Worm (Caenorhabditis elegans) whole organism, L1 larva: ENCODE results near the gene flp-10.

ENCODE experiments used
- C16A3.4 ChIP-seq: fragments of 150-350 bp; optimal IDR thresholded peaks from 2 replicates; lab custom pipeline; 2014; ENCODE audit warnings: missing biosample characterization, missing genetic modification characterization
- F16B12.6 ChIP-seq: fragments of 150-350 bp; optimal IDR thresholded peaks from 2 replicates; lab custom pipeline; 2014; ENCODE audit warnings: missing biosample characterization, missing genetic modification characterization
- aha-1 ChIP-seq: fragments of 150-350 bp; optimal IDR thresholded peaks from 2 replicates; lab custom pipeline; 2014; ENCODE audit warnings: missing biosample characterization, missing genetic modification characterization
- ama-1 ChIP-seq: fragments of 150-350 bp; optimal IDR thresholded peaks from 2 replicates; lab custom pipeline; 2014
- blmp-1 ChIP-seq: fragments of 150-350 bp; optimal IDR thresholded peaks from 2 replicates; lab custom pipeline; 2014; ENCODE audit warnings: missing biosample characterization, missing genetic modification characterization
- ceh-82 ChIP-seq, 3 experiments: fragments of 150-350 bp in 1 of 3; sonication (generic microtip) in 2 of 3; optimal IDR thresholded peaks; 2 replicates each; lab custom pipeline; 2014 to 2017; ENCODE audit warnings: missing biosample characterization in 3 of 3, missing genetic modification characterization in 3 of 3
- ceh-90 ChIP-seq: sonication (generic microtip); optimal IDR thresholded peaks from 2 replicates; lab custom pipeline; 2016; ENCODE audit warnings: missing genetic modification characterization, missing compliant biosample characterization
- ces-1 ChIP-seq: fragments of 150-350 bp; optimal IDR thresholded peaks from 2 replicates; lab custom pipeline; 2014; ENCODE audit warnings: missing biosample characterization, missing genetic modification reagents, missing genetic modification characterization
- efl-1 ChIP-seq, 4 experiments: fragments of 150-350 bp; optimal IDR thresholded peaks in 3 of 4; peaks in 1 of 4; 1 replicate in 1 of 4; 2 replicates in 3 of 4; lab custom pipeline; 2014; ENCODE audit warnings: missing biosample characterization in 2 of 4, missing genetic modification characterization in 2 of 4, missing genetic modification reagents in 2 of 4
- elt-3 ChIP-seq, 6 experiments: fragments of 150-350 bp in 1 of 6; sonication (generic microtip); optimal IDR thresholded peaks; 2 replicates each; lab custom pipeline; 2017 to 2018; ENCODE audit warnings: missing biosample characterization in 6 of 6, missing genetic modification characterization in 6 of 6, inconsistent platforms in 1 of 6
- fkh-4 ChIP-seq: sonication (generic microtip); optimal IDR thresholded peaks from 2 replicates; lab custom pipeline; 2016; ENCODE audit warnings: missing compliant biosample characterization, missing genetic modification characterization, borderline replicate concordance
- fkh-8 ChIP-seq: sonication (generic microtip); optimal IDR thresholded peaks from 2 replicates; lab custom pipeline; 2016; ENCODE audit warnings: mild to moderate bottlenecking, missing genetic modification characterization, missing compliant biosample characterization
- grh-1 ChIP-seq: fragments of 200-800 bp; sonication (Bioruptor generic); IDR thresholded peaks from 2 replicates; pipeline ENCODE4 v1.3.6; 2022; ENCODE audit warnings: missing genetic modification reagents, missing genetic modification characterization, missing compliant biosample characterization
- hlh-4 ChIP-seq: sonication (generic microtip); optimal IDR thresholded peaks from 2 replicates; lab custom pipeline; 2016; ENCODE audit warnings: mild to moderate bottlenecking, missing genetic modification characterization, missing compliant biosample characterization
- hpl-2 ChIP-seq: fragments of 150-350 bp; optimal IDR thresholded peaks from 2 replicates; lab custom pipeline; 2014; ENCODE audit warnings: missing biosample characterization, missing genetic modification reagents, missing genetic modification characterization
- isw-1 ChIP-seq: fragments of 200-800 bp; sonication (Bioruptor generic); IDR thresholded peaks from 2 replicates; pipeline ENCODE4 v1.3.6; 2022; ENCODE audit warnings: missing genetic modification characterization, missing compliant biosample characterization
- lin-13 ChIP-seq: fragments of 150-350 bp; optimal IDR thresholded peaks from 2 replicates; lab custom pipeline; 2014; ENCODE audit warnings: missing biosample characterization, missing genetic modification reagents, missing genetic modification characterization
- lin-14 ChIP-seq: fragments of 200-800 bp; sonication (Bioruptor generic); optimal IDR thresholded peaks from 2 replicates; lab custom pipeline; 2018; ENCODE audit warnings: mild to moderate bottlenecking, missing genetic modification characterization, moderate library complexity, missing compliant biosample characterization
- lin-35 ChIP-seq, 2 experiments: fragments of 150-350 bp; optimal IDR thresholded peaks; 2 replicates each; lab custom pipeline; 2014; ENCODE audit warnings: missing biosample characterization in 2 of 2, missing genetic modification characterization in 2 of 2, missing genetic modification reagents in 2 of 2
- lsy-2 ChIP-seq, 2 experiments: fragments of 150-350 bp; optimal IDR thresholded peaks; 2 replicates each; lab custom pipeline; 2014; ENCODE audit warnings: missing biosample characterization in 2 of 2, missing genetic modification characterization in 2 of 2
- mdl-1 ChIP-seq, 2 experiments: fragments of 150-350 bp; optimal IDR thresholded peaks; 2 replicates each; lab custom pipeline; 2014 to 2017; ENCODE audit warnings: missing biosample characterization in 2 of 2, missing genetic modification characterization in 2 of 2, inconsistent platforms in 1 of 2
- mep-1 ChIP-seq: fragments of 150-350 bp; optimal IDR thresholded peaks from 2 replicates; lab custom pipeline; 2014; ENCODE audit warnings: missing biosample characterization, missing genetic modification characterization
- nhr-19 ChIP-seq: fragments of 200-800 bp; sonication (Bioruptor generic); conservative IDR thresholded peaks from 2 replicates; pipeline ENCODE4 v1.3.6; 2022; ENCODE audit warnings: missing genetic modification characterization, missing compliant biosample characterization
- nhr-20 ChIP-seq: sonication (generic microtip); optimal IDR thresholded peaks from 2 replicates; lab custom pipeline; 2016; ENCODE audit warnings: mild to moderate bottlenecking, missing genetic modification characterization, missing compliant biosample characterization
- nhr-71 ChIP-seq: sonication (generic microtip); optimal IDR thresholded peaks from 2 replicates; lab custom pipeline; 2016; ENCODE audit warnings: mild to moderate bottlenecking, missing genetic modification characterization, moderate library complexity, missing compliant biosample characterization
- nhr-85 ChIP-seq: sonication (generic microtip); peaks from one replicate; lab custom pipeline; 2016; ENCODE audit warnings: missing genetic modification characterization, inconsistent platforms, missing compliant biosample characterization
- nhr-90 ChIP-seq: sonication (generic microtip); optimal IDR thresholded peaks from 2 replicates; lab custom pipeline; 2016; ENCODE audit warnings: mild to moderate bottlenecking, missing genetic modification characterization, missing compliant biosample characterization; ENCODE audit not compliant: poor library complexity
- pag-3 ChIP-seq: sonication (generic microtip); optimal IDR thresholded peaks from 2 replicates; lab custom pipeline; 2017; ENCODE audit warnings: missing genetic modification characterization, mild to moderate bottlenecking, missing compliant biosample characterization, antibody characterized with exemption, borderline replicate concordance; ENCODE audit not compliant: insufficient read depth
- pax-3 ChIP-seq: fragments of 200-800 bp; sonication (Bioruptor generic); optimal IDR thresholded peaks from 2 replicates; lab custom pipeline; 2018; ENCODE audit warnings: mild to moderate bottlenecking, missing genetic modification characterization, moderate library complexity, missing compliant biosample characterization
- pqm-1 ChIP-seq: sonication (generic microtip); optimal IDR thresholded peaks from 3 replicates; lab custom pipeline; 2017; ENCODE audit warnings: missing biosample characterization, missing genetic modification characterization
- snu-23 ChIP-seq: sonication (generic microtip); optimal IDR thresholded peaks from 2 replicates; lab custom pipeline; 2016; ENCODE audit warnings: missing genetic modification characterization, missing compliant biosample characterization
- sptf-1 ChIP-seq: fragments of 150-350 bp; optimal IDR thresholded peaks from 2 replicates; lab custom pipeline; 2014; ENCODE audit warnings: missing biosample characterization, missing genetic modification characterization
- tlp-1 ChIP-seq: fragments of 150-350 bp; optimal IDR thresholded peaks from 2 replicates; lab custom pipeline; 2014; ENCODE audit warnings: missing biosample characterization, missing genetic modification characterization
- unc-62 ChIP-seq: fragments of 150-350 bp; optimal IDR thresholded peaks from 2 replicates; lab custom pipeline; 2014; ENCODE audit warnings: missing biosample characterization, missing genetic modification reagents, missing genetic modification characterization
- zag-1 ChIP-seq: fragments of 150-350 bp; optimal IDR thresholded peaks from 2 replicates; lab custom pipeline; 2014; ENCODE audit warnings: missing biosample characterization, missing genetic modification characterization
- zip-4 ChIP-seq: fragments of 200-800 bp; sonication (Bioruptor generic); optimal IDR thresholded peaks from 2 replicates; lab custom pipeline; 2018; ENCODE audit warnings: mild to moderate bottlenecking, missing genetic modification characterization, moderate library complexity, missing compliant biosample characterization
- ztf-11 ChIP-seq, 2 experiments: sonication (generic microtip); optimal IDR thresholded peaks; 2 replicates each; lab custom pipeline; 2016 to 2017; ENCODE audit warnings: missing genetic modification characterization in 2 of 2, missing biosample characterization in 1 of 2, missing compliant biosample characterization in 1 of 2
- ztf-4 ChIP-seq: fragments of 150-350 bp; optimal IDR thresholded peaks from 2 replicates; lab custom pipeline; 2014; ENCODE audit warnings: missing biosample characterization, missing genetic modification characterization

Gene flp-10

DNA sequence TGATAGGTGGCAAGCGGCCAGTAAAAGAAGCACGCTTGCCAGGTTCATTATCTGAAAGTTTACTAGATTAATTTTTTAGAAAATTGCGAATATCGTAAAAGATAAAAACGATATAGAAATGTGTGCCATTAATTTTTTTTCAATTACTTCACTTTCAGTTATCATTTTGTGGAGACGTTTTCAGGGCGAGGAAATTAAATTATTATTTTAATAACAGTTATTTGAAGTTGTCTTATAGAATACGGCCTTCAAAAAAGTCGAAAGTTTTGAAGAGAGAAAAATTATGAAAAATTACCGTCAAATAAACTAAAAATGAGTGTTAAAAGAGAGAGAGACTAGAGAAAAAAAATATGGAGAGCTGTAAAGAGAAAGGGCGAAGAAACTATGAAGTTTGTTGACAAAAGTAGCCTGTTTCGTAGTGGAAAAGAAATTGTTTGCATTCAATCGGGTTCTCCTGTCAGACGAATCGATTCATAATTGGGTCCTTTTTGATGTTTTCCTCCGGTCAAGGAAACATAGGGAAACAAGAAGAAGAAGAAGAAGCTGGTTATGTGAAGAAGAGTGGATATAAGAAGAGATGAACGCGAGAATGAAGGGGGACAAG lies 34.0 kb upstream of the flp-10 start, which contains the start of gene erp-44.2:
erp-44.2 (minus strand) TSS at position 51 of the 604 bp plus-strand sequence.
- no peak for TF ChIP-seq mep-1 (tag; lab: Kevin White, UChicago)
- no peak for TF ChIP-seq fkh-8 (tag; lab: Kevin White, UChicago)
- TF ChIP-seq zag-1, result no peak
- no peak for TF ChIP-seq ama-1 (lab: Kevin White, UChicago)
- no peak for TF ChIP-seq hlh-4 (tag; lab: Kevin White, UChicago)
- no peak for TF ChIP-seq ceh-90 (tag; lab: Kevin White, UChicago)
- no peak for TF ChIP-seq hpl-2 (GFP tag; lab: Kevin White, UChicago)
- no peak for TF ChIP-seq tlp-1
- no peak for TF ChIP-seq sptf-1 (tag; lab: Kevin White, UChicago)
- TF ChIP-seq ces-1 (GFP tag; lab: Kevin White, UChicago), result no peak
- no peak for TF ChIP-seq pax-3 (tag; lab: Kevin White, UChicago)
- no peak for TF ChIP-seq F16B12.6 (tag; lab: Kevin White, UChicago)
- no peak for TF ChIP-seq mdl-1 (tag; optimal IDR thresholded peaks at IDR 0.05; lab: Kevin White, UChicago)
- no peak for TF ChIP-seq lin-13
- no peak for TF ChIP-seq nhr-20 (tag; lab: Kevin White, UChicago)
- TF ChIP-seq fkh-4, result no peak
- no peak for TF ChIP-seq aha-1 (tag; lab: Kevin White, UChicago)

DNA sequence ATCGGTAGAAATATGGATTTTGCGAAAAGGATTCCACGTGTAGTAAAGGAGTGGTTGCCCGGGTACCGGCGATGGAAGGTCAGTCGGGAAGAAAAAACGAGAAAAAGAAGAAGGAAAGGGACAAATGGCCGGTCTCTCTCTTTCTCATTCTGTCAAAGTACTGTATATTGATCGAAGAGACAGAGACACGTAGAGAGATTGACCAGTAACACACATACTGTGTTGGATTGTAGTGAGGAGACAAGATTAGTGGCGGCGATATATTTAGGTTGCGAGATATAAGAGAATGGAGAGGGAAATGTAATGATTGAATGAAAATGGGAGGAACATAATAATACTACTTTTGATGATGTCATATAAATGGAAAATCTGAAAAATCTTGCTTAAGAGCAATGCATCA lies 32.7 kb upstream of the flp-10 start:
- TF ChIP-seq lin-14 (GFP tag; lab: Kevin White, UChicago) (peak; percentile 54), mep-1 (tag; lab: Kevin White, UChicago) (peak; percentile 76), nhr-90 (tag; lab: Kevin White, UChicago) (peak; percentile 27), unc-62 (GFP tag; lab: Kevin White, UChicago) (no peak), snu-23 (GFP tag; lab: Kevin White, UChicago) (peak; percentile 57), nhr-20 (tag; lab: Kevin White, UChicago) (peak; percentile 56), lsy-2 (tag; optimal IDR thresholded peaks at IDR 0.05; lab: Kevin White, UChicago) (peak; percentile 7 to 69), grh-1 (GFP tag; lab: Robert Waterston, UW) (peak; percentile 27; the same call in 1 of the 2 replicates), pag-3 (tag; lab: Kevin White, UChicago) (no peak), elt-3 (tag; optimal IDR thresholded peaks at IDR 0.05; lab: Kevin White, UChicago) (peak in 2 of 6 experiments; percentile 11 to 65), blmp-1 (peak; percentile 92), nhr-71 (tag; lab: Kevin White, UChicago) (peak; percentile 10), nhr-19 (GFP tag; lab: Robert Waterston, UW) (no peak), C16A3.4 (tag; lab: Kevin White, UChicago) (peak; percentile 0), nhr-85 (peak; percentile 66), ztf-4 (no peak), lin-35 (GFP tag; optimal IDR thresholded peaks at IDR 0.05; lab: Kevin White, UChicago) (peak in 1 of 2 experiments; percentile 27), efl-1 (optimal IDR thresholded peaks at IDR 0.05; lab: Kevin White, UChicago) (peak in 1 of 2 experiments; percentile 1), efl-1 (GFP tag; optimal IDR thresholded peaks at IDR 0.05 in 1 of 2; lab: Kevin White, UChicago) (peak in 1 of 2 experiments; percentile 85)

DNA sequence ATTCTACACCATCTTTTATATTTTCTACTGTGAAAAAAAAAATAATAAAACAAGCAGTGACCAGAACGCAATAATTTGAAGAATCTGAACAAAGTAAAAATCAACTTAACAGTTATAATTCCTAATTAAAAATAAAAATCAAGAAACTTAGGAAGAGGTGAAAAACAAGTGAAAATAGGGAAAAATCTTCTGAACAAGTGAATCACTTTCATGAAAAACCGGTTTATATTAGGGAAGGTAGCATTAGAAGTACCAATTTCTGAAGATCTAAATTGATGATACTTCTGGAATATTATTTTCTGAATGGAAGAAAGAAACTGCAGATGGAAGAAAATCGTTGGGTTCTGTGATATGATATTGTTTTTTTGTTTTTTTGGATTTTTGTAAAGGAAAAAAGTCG lies 32.2 kb upstream of the flp-10 start:
- TF ChIP-seq lin-13 (no peak), mep-1 (tag; lab: Kevin White, UChicago) (no peak), pqm-1 (tag; lab: Kevin White, UChicago) (no peak), ceh-82 (tag; optimal IDR thresholded peaks at IDR 0.05; lab: Kevin White, UChicago) (no peak), nhr-85 (no peak), efl-1 (optimal IDR thresholded peaks at IDR 0.05; lab: Kevin White, UChicago) (no peak), efl-1 (GFP tag; optimal IDR thresholded peaks at IDR 0.05 in 1 of 2; lab: Kevin White, UChicago) (peak in 1 of 2 experiments; percentile 51), zip-4 (GFP tag; lab: Kevin White, UChicago) (no peak), ztf-11 (tag; optimal IDR thresholded peaks at IDR 0.05; lab: Kevin White, UChicago) (no peak), C16A3.4 (tag; lab: Kevin White, UChicago) (no peak), isw-1 (GFP tag; lab: Robert Waterston, UW) (no peak), lin-14 (GFP tag; lab: Kevin White, UChicago) (no peak), blmp-1 (peak; percentile 79), grh-1 (GFP tag; lab: Robert Waterston, UW) (peak; percentile 51; the same call in 1 of the 2 replicates), elt-3 (tag; optimal IDR thresholded peaks at IDR 0.05; lab: Kevin White, UChicago) (no peak)
